Fruit fly (Drosophila melanogaster) whole organism, adult: ENCODE measurements around the gene ORMDL.

Source experiments
- CG11617 ChIP-seq: fragments of 200-800 bp; sonication (Bioruptor generic); optimal IDR thresholded peaks from 2 replicates; lab custom pipeline; 2017; ENCODE audit warnings: mild to moderate bottlenecking, missing biosample characterization, missing genetic modification reagents, missing genetic modification characterization
- CG12768 ChIP-seq: fragments of 200-800 bp; sonication (Bioruptor generic); optimal IDR thresholded peaks from 2 replicates; lab custom pipeline; 2017; ENCODE audit warnings: missing biosample characterization, missing genetic modification characterization, mild to moderate bottlenecking, moderate library complexity, missing genetic modification reagents
- CG14711 ChIP-seq: fragments of 200-800 bp; sonication (Bioruptor generic); optimal IDR thresholded peaks from 2 replicates; lab custom pipeline; 2018; ENCODE audit warnings: missing biosample characterization, mild to moderate bottlenecking, missing genetic modification characterization, moderate library complexity
- CG1620 ChIP-seq: fragments of 200-800 bp; sonication (Bioruptor generic); optimal IDR thresholded peaks from 2 replicates; lab custom pipeline; 2016; ENCODE audit warnings: missing biosample characterization, missing genetic modification characterization
- CG33017 ChIP-seq: fragments of 200-800 bp; sonication (Bioruptor generic); optimal IDR thresholded peaks from 2 replicates; lab custom pipeline; 2018; ENCODE audit warnings: missing biosample characterization, mild to moderate bottlenecking, missing genetic modification characterization, moderate library complexity
- CG5204 ChIP-seq: fragments of 200-800 bp; sonication (Bioruptor generic); optimal IDR thresholded peaks from 2 replicates; lab custom pipeline; 2016; ENCODE audit warnings: missing biosample characterization, missing genetic modification characterization
- CG7045 ChIP-seq: fragments of 200-800 bp; sonication (Bioruptor generic); optimal IDR thresholded peaks from 2 replicates; lab custom pipeline; 2017; ENCODE audit warnings: missing biosample characterization, mild to moderate bottlenecking, missing genetic modification characterization
- CG7101 ChIP-seq: fragments of 200-800 bp; sonication (Bioruptor generic); optimal IDR thresholded peaks from 2 replicates; lab custom pipeline; 2018; ENCODE audit warnings: missing biosample characterization, mild to moderate bottlenecking, missing genetic modification characterization, moderate library complexity
- Clk ChIP-seq: fragments of 200-800 bp; sonication (Bioruptor generic); optimal IDR thresholded peaks from 2 replicates; lab custom pipeline; 2017; ENCODE audit warnings: missing biosample characterization, missing genetic modification characterization
- Crg-1 ChIP-seq: fragments of 200-800 bp; sonication (Bioruptor generic); optimal IDR thresholded peaks from 2 replicates; lab custom pipeline; 2016; ENCODE audit warnings: missing biosample characterization, missing genetic modification characterization
- Hr96 ChIP-seq: fragments of 200-800 bp; sonication (Bioruptor generic); optimal IDR thresholded peaks from 2 replicates; lab custom pipeline; 2016; ENCODE audit warnings: missing biosample characterization, missing genetic modification characterization
- Mnt ChIP-seq: fragments of 200-800 bp; sonication (Bioruptor generic); optimal IDR thresholded peaks from 2 replicates; lab custom pipeline; 2016; ENCODE audit warnings: missing biosample characterization, mild to moderate bottlenecking, missing genetic modification characterization
- bab1 ChIP-seq: fragments of 200-800 bp; sonication (Bioruptor generic); optimal IDR thresholded peaks from 3 replicates; lab custom pipeline; 2019; ENCODE audit warnings: missing biosample characterization, mild to moderate bottlenecking, missing genetic modification characterization, moderate library complexity
- cic ChIP-seq: fragments of 200-800 bp; sonication (Bioruptor generic); optimal IDR thresholded peaks from 2 replicates; lab custom pipeline; 2017; ENCODE audit warnings: missing biosample characterization, mild to moderate bottlenecking, missing genetic modification characterization, moderate library complexity
- cnc ChIP-seq, 2 experiments: fragments of >200 bp; optimal IDR thresholded peaks; 2 replicates each; lab custom pipeline; 2017
- kay ChIP-seq: fragments of 200-800 bp; sonication (Bioruptor generic); peaks from one replicate; lab custom pipeline; 2016; ENCODE audit warnings: missing biosample characterization, missing genetic modification characterization, borderline replicate concordance
- ovo ChIP-seq: fragments of 200-800 bp; sonication (Bioruptor generic); optimal IDR thresholded peaks from 2 replicates; lab custom pipeline; 2016; ENCODE audit warnings: missing biosample characterization, missing genetic modification characterization
- pad ChIP-seq: fragments of 200-800 bp; sonication (Bioruptor generic); optimal IDR thresholded peaks from 3 replicates; lab custom pipeline; 2017; ENCODE audit warnings: missing biosample characterization, missing genetic modification characterization, mild to moderate bottlenecking, moderate library complexity, missing genetic modification reagents
- tj ChIP-seq: fragments of 200-800 bp; sonication (Bioruptor generic); optimal IDR thresholded peaks from 3 replicates; lab custom pipeline; 2017; ENCODE audit warnings: missing biosample characterization, mild to moderate bottlenecking, missing genetic modification characterization, moderate library complexity
- toe ChIP-seq: fragments of 200-800 bp; sonication (Bioruptor generic); optimal IDR thresholded peaks from 2 replicates; lab custom pipeline; 2016; ENCODE audit warnings: missing biosample characterization, missing genetic modification characterization

The ORMDL gene

dm6 chr3L:21671839-21672238 is 36.7 kb downstream of the ORMDL start, which contains the start of gene CG11249:
Gene CG11249 (plus strand): TSS chr3L:21672139.
- TF ChIP-seq ovo (no peak), Clk (GFP tag; lab: Kevin White, UChicago) (no peak), CG1620 (GFP tag; lab: Kevin White, UChicago) (no peak), Crg-1 (GFP tag; lab: Kevin White, UChicago) (no peak), bab1 (no peak), CG7101 (tag; lab: Kevin White, UChicago) (no peak), Mnt (no peak), Hr96 (GFP tag; lab: Kevin White, UChicago) (no peak), CG5204 (GFP tag; lab: Kevin White, UChicago) (no peak), CG12768 (GFP tag; lab: Kevin White, UChicago) (no peak), toe (GFP tag; lab: Kevin White, UChicago) (no peak), kay (GFP tag; lab: Kevin White, UChicago) (no peak), tj (GFP tag; lab: Kevin White, UChicago) (no peak), CG14711 (tag; lab: Kevin White, UChicago) (no peak)

dm6 chr3L:21679687-21680086 is 44.6 kb downstream of the ORMDL start, which contains the start of the genes Als2 and CG11248:
Gene Als2 (minus strand): TSS chr3L:21679755.
Gene CG11248 (plus strand): TSS chr3L:21680050.
- TF ChIP-seq cic (GFP tag; lab: Kevin White, UChicago) (no peak), tj (GFP tag; lab: Kevin White, UChicago) (no peak), Crg-1 (GFP tag; lab: Kevin White, UChicago) (peak; percentile 41), toe (GFP tag; lab: Kevin White, UChicago) (peak; percentile 82), CG7045 (GFP tag; lab: Kevin White, UChicago) (peak; percentile 48), cnc (optimal IDR thresholded peaks at IDR 0.05; lab: Kevin White, UChicago) (no peak), CG11617 (GFP tag; lab: Kevin White, UChicago) (peak; percentile 66), bab1 (peak; percentile 79), CG14711 (tag; lab: Kevin White, UChicago) (peak; percentile 53), CG1620 (GFP tag; lab: Kevin White, UChicago) (peak; percentile 64), Hr96 (GFP tag; lab: Kevin White, UChicago) (peak; percentile 66), ovo (no peak), CG33017 (tag; lab: Kevin White, UChicago) (peak; percentile 17), CG12768 (GFP tag; lab: Kevin White, UChicago) (peak; percentile 51), kay (GFP tag; lab: Kevin White, UChicago) (peak; percentile 62), pad (GFP tag; lab: Kevin White, UChicago) (peak; percentile 28), CG5204 (GFP tag; lab: Kevin White, UChicago) (peak; percentile 63), CG7101 (tag; lab: Kevin White, UChicago) (peak; percentile 52), Mnt (peak; percentile 6)

- TF ChIP-seq Crg-1 (GFP tag; lab: Kevin White, UChicago) (no peak), CG7101 (tag; lab: Kevin White, UChicago) (no peak), pad (GFP tag; lab: Kevin White, UChicago) (no peak), Clk (GFP tag; lab: Kevin White, UChicago) (no peak), tj (GFP tag; lab: Kevin White, UChicago) (no peak)
Measured at dm6 chr3L:21683942-21684341, 48.8 kb downstream of the ORMDL start, which contains the start of gene Sfp78E. Gene Sfp78E (minus strand): TSS chr3L:21684042.

- TF ChIP-seq CG14711 (tag; lab: Kevin White, UChicago) (no peak), Clk (GFP tag; lab: Kevin White, UChicago) (no peak), kay (GFP tag; lab: Kevin White, UChicago) (no peak), Hr96 (GFP tag; lab: Kevin White, UChicago) (no peak), tj (GFP tag; lab: Kevin White, UChicago) (no peak), CG7101 (tag; lab: Kevin White, UChicago) (no peak), ovo (no peak), cnc (optimal IDR thresholded peaks at IDR 0.05; lab: Kevin White, UChicago) (no peak), Crg-1 (GFP tag; lab: Kevin White, UChicago) (no peak), CG1620 (GFP tag; lab: Kevin White, UChicago) (no peak), toe (GFP tag; lab: Kevin White, UChicago) (no peak), cic (GFP tag; lab: Kevin White, UChicago) (no peak), CG12768 (GFP tag; lab: Kevin White, UChicago) (no peak), bab1 (no peak), CG33017 (tag; lab: Kevin White, UChicago) (no peak)
Measured at dm6 chr3L:21685753-21686152, 50.6 kb downstream of the ORMDL start.
